Worm (Caenorhabditis elegans): ENCODE results near the gene arrd-7.

arrd-7 gene

ce11 chrII:12064680-12065135 is 2.3 kb upstream of the arrd-7 start, which contains the start of gene arrd-8:
TSS of gene arrd-8 (plus strand) at chrII:12065085.
- TF ChIP-seq pes-1 (GFP tag; IDR thresholded peaks at IDR 0.05), result no peak
- no peak for TF ChIP-seq hmbx-1 (tag; optimal IDR thresholded peaks at IDR 0.05)
- no peak for TF ChIP-seq B0310.2 (tag; optimal IDR thresholded peaks at IDR 0.05)
- no peak for TF ChIP-seq ama-1 (optimal IDR thresholded peaks at IDR 0.05)
- TF ChIP-seq scrt-1 (GFP tag; IDR thresholded peaks at IDR 0.05), result no peak
- TF ChIP-seq tbx-11 (GFP tag; IDR thresholded peaks at IDR 0.05), result no peak
- no peak for TF ChIP-seq ceh-36 (tag; optimal IDR thresholded peaks at IDR 0.05)
- no peak for TF ChIP-seq hmg-4 (GFP tag; optimal IDR thresholded peaks at IDR 0.05)
- no peak for TF ChIP-seq flt-1 (GFP tag; IDR thresholded peaks at IDR 0.05)
- no peak for TF ChIP-seq aly-1 (tag; optimal IDR thresholded peaks at IDR 0.05)
- no peak for TF ChIP-seq hnd-1 (tag; optimal IDR thresholded peaks at IDR 0.05)
- TF ChIP-seq F13C5.2 (tag; optimal IDR thresholded peaks at IDR 0.05), result no peak

- TF ChIP-seq scrt-1 (GFP tag; IDR thresholded peaks at IDR 0.05) (no peak), pes-1 (GFP tag; IDR thresholded peaks at IDR 0.05) (no peak), tra-4 (tag; optimal IDR thresholded peaks at IDR 0.05) (no peak), tbx-37 (GFP tag; conservative IDR thresholded peaks at IDR 0.05) (no peak), ceh-36 (tag; optimal IDR thresholded peaks at IDR 0.05) (no peak), ceh-13 (GFP tag; optimal IDR thresholded peaks at IDR 0.05) (no peak), hnd-1 (tag; optimal IDR thresholded peaks at IDR 0.05) (no peak), flt-1 (GFP tag; IDR thresholded peaks at IDR 0.05) (no peak), hmg-4 (GFP tag; optimal IDR thresholded peaks at IDR 0.05) (no peak), hmbx-1 (tag; optimal IDR thresholded peaks at IDR 0.05) (no peak)
These were observed 655 bp upstream of the arrd-7 start for ce11 chrII:12063076-12063475.

DNA sequence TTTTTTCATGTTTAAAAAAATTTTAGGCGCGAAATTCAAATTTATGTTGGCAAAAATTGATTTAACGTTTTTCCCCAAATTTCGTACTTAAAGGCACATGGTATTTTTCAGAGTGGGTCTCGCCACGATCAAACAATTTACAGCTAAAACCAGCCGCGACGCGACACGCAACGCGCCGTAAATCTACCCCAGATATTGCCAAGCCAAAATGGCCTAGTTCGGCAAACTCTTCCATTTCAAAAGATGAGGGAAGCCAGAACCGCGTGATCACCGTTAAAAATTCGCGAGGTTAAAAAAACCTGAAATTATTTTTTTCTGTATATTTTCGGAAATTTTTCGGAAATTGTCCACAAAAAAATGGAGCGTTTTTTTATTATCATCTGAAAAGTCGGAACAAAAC is 2.5 kb downstream of the arrd-7 start:
- TF ChIP-seq ama-1 (optimal IDR thresholded peaks at IDR 0.05) (no peak), B0310.2 (tag; optimal IDR thresholded peaks at IDR 0.05) (no peak), hmg-4 (GFP tag; optimal IDR thresholded peaks at IDR 0.05) (no peak), sea-1 (GFP tag; conservative IDR thresholded peaks at IDR 0.05) (no peak), pes-1 (GFP tag; IDR thresholded peaks at IDR 0.05) (no peak), aly-1 (tag; optimal IDR thresholded peaks at IDR 0.05) (no peak), tbx-37 (GFP tag; conservative IDR thresholded peaks at IDR 0.05) (no peak)

- TF ChIP-seq hmbx-1 (tag; optimal IDR thresholded peaks at IDR 0.05) (no peak), tbx-37 (GFP tag; conservative IDR thresholded peaks at IDR 0.05) (no peak), tra-4 (tag; optimal IDR thresholded peaks at IDR 0.05) (no peak), sea-1 (GFP tag; conservative IDR thresholded peaks at IDR 0.05) (no peak), hnd-1 (tag; optimal IDR thresholded peaks at IDR 0.05) (no peak), F13C5.2 (tag; optimal IDR thresholded peaks at IDR 0.05) (no peak), ceh-36 (tag; optimal IDR thresholded peaks at IDR 0.05) (no peak)
These were observed 4.1 kb downstream of the arrd-7 start for ce11 chrII:12058298-12058697.

ce11 chrII:12055408-12056140 is 6.8 kb downstream of the arrd-7 start:
- TF ChIP-seq ceh-36 (tag; optimal IDR thresholded peaks at IDR 0.05) (no peak), ets-7 (tag; optimal IDR thresholded peaks at IDR 0.05) (no peak), B0310.2 (tag; optimal IDR thresholded peaks at IDR 0.05) (no peak)

ce11 chrII:12054558-12054957 is 7.9 kb downstream of the arrd-7 start:
- TF ChIP-seq sea-1 (GFP tag; conservative IDR thresholded peaks at IDR 0.05) (no peak), tra-4 (tag; optimal IDR thresholded peaks at IDR 0.05) (no peak), tbx-37 (GFP tag; conservative IDR thresholded peaks at IDR 0.05) (no peak), pes-1 (GFP tag; IDR thresholded peaks at IDR 0.05) (no peak), aly-1 (tag; optimal IDR thresholded peaks at IDR 0.05) (no peak), F13C5.2 (tag; optimal IDR thresholded peaks at IDR 0.05) (no peak), ceh-13 (GFP tag; optimal IDR thresholded peaks at IDR 0.05) (no peak), tbx-11 (GFP tag; IDR thresholded peaks at IDR 0.05) (no peak), hmg-4 (GFP tag; optimal IDR thresholded peaks at IDR 0.05) (no peak), ceh-36 (tag; optimal IDR thresholded peaks at IDR 0.05) (no peak)

DNA sequence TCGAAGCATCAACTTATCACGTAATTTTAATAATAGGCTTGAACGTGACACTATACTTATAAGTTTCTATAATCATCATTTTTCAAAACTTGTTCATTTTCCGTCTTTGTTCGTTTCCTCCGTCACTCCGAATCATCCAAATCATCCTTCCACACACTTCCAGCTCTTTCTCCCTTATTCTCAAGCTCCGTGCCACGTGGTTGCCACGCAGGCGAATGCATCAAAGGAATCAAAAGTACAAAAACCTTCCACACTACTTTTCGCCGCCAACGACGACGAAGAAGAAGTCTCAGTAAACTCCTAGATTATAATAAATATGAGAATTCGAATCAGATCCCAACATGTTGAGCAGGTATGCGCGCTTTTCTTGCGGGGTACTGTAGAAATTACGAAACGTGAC is 8.3 kb downstream of the arrd-7 start:
- TF ChIP-seq flt-1 (GFP tag; IDR thresholded peaks at IDR 0.05) (no peak), ama-1 (optimal IDR thresholded peaks at IDR 0.05) (no peak), tbx-37 (GFP tag; conservative IDR thresholded peaks at IDR 0.05) (no peak), tra-4 (tag; optimal IDR thresholded peaks at IDR 0.05) (no peak), ets-7 (tag; optimal IDR thresholded peaks at IDR 0.05) (no peak)

DNA sequence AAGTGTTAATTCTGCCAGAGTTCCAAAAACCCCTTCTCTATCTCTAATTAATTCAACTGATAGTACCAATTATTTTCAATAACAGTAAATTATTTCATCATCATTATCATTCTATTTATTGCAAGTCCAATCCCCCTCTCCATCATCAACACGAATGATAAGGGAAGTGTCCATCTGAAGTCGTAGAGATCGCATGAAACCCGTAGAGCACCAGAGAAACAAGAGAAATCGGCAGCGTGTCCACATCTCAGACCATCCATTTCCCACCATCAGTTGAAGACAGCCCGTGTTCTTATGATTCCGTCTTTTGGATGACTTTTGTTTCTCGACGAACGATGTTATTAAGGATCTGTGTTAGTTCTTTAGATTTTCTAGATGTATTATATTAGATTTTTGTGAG is 8.9 kb downstream of the arrd-7 start:
- TF ChIP-seq hmbx-1 (tag; optimal IDR thresholded peaks at IDR 0.05) (no peak), tbx-11 (GFP tag; IDR thresholded peaks at IDR 0.05) (no peak), ceh-13 (GFP tag; optimal IDR thresholded peaks at IDR 0.05) (no peak), tra-4 (tag; optimal IDR thresholded peaks at IDR 0.05) (no peak), flt-1 (GFP tag; IDR thresholded peaks at IDR 0.05) (no peak), pes-1 (GFP tag; IDR thresholded peaks at IDR 0.05) (no peak), tbx-37 (GFP tag; conservative IDR thresholded peaks at IDR 0.05) (no peak)

DNA sequence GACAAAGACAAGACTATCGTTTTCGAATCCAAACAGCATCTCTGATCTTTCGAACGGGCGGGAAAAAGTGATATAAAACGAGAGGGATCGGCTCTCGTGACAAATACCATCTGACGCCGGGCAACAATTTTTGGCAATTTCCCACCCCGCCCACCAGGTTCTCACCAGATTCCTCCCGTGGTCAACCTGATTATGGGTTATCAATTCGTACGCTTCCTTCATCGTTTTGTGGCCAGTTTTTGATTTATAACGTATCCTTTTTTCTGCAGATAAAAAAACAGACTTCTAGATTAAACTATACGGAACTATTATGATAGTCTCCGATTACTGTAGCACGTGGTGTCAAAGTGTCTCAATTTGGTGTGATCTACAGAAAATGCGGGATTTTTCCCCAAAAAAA is 9.5 kb downstream of the arrd-7 start:
- TF ChIP-seq aly-1 (tag; optimal IDR thresholded peaks at IDR 0.05) (no peak), flt-1 (GFP tag; IDR thresholded peaks at IDR 0.05) (no peak), hnd-1 (tag; optimal IDR thresholded peaks at IDR 0.05) (no peak), B0310.2 (tag; optimal IDR thresholded peaks at IDR 0.05) (no peak), scrt-1 (GFP tag; IDR thresholded peaks at IDR 0.05) (no peak), hmg-4 (GFP tag; optimal IDR thresholded peaks at IDR 0.05) (no peak), tbx-11 (GFP tag; IDR thresholded peaks at IDR 0.05) (no peak), sea-1 (GFP tag; conservative IDR thresholded peaks at IDR 0.05) (no peak), ama-1 (optimal IDR thresholded peaks at IDR 0.05) (no peak), tbx-37 (GFP tag; conservative IDR thresholded peaks at IDR 0.05) (no peak), ceh-13 (GFP tag; optimal IDR thresholded peaks at IDR 0.05) (no peak), ets-7 (tag; optimal IDR thresholded peaks at IDR 0.05) (no peak)

Data from whole organism, early embryonic.